Worm (Caenorhabditis elegans) whole organism, late embryonic: Measurements from ENCODE around the gene tbb-6.

Experiments
- C08G9.2 ChIP-seq: sonication (generic microtip); optimal IDR thresholded peaks from 2 replicates; lab custom pipeline; 2016; ENCODE audit warnings: mild to moderate bottlenecking, missing genetic modification characterization, moderate library complexity, missing compliant biosample characterization
- F13H6.1 ChIP-seq: sonication (generic microtip); optimal IDR thresholded peaks from 2 replicates; lab custom pipeline; 2016; ENCODE audit warnings: missing genetic modification characterization, missing compliant biosample characterization
- K02D7.2 ChIP-seq: sonication (generic microtip); optimal IDR thresholded peaks from 2 replicates; lab custom pipeline; 2017; ENCODE audit warnings: mild to moderate bottlenecking, missing genetic modification characterization, missing compliant biosample characterization
- ahr-1 ChIP-seq: sonication (generic microtip); optimal IDR thresholded peaks from 2 replicates; lab custom pipeline; 2016; ENCODE audit warnings: missing genetic modification characterization, missing compliant biosample characterization
- ama-1 ChIP-seq: fragments of 150-350 bp; optimal IDR thresholded peaks from 2 replicates; lab custom pipeline; 2014
- ceh-18 ChIP-seq: sonication (generic microtip); optimal IDR thresholded peaks from 2 replicates; lab custom pipeline; 2016; ENCODE audit warnings: missing genetic modification characterization, missing compliant biosample characterization
- ceh-19 ChIP-seq: fragments of 200-800 bp; sonication (Bioruptor generic); optimal IDR thresholded peaks from 2 replicates; lab custom pipeline; 2018; ENCODE audit warnings: mild to moderate bottlenecking, missing genetic modification characterization, missing compliant biosample characterization
- ceh-2 ChIP-seq: sonication (generic microtip); optimal IDR thresholded peaks from 2 replicates; lab custom pipeline; 2016; ENCODE audit warnings: missing genotype, missing genetic modification characterization, missing compliant biosample characterization
- ceh-22 ChIP-seq: sonication (generic microtip); optimal IDR thresholded peaks from 2 replicates; lab custom pipeline; 2017; ENCODE audit warnings: missing biosample characterization, missing genetic modification characterization
- ceh-24 ChIP-seq: sonication (generic microtip); optimal IDR thresholded peaks from 2 replicates; lab custom pipeline; 2016; ENCODE audit warnings: mild to moderate bottlenecking, missing genetic modification characterization, missing compliant biosample characterization
- ceh-30 ChIP-seq: fragments of 150-350 bp; optimal IDR thresholded peaks from 2 replicates; lab custom pipeline; 2014; ENCODE audit warnings: missing biosample characterization, missing genetic modification characterization
- ceh-45 ChIP-seq: fragments of 200-800 bp; sonication (Bioruptor generic); IDR thresholded peaks from 2 replicates; pipeline ENCODE4 v1.3.6; 2022; ENCODE audit warnings: missing genetic modification reagents, missing genetic modification characterization, missing compliant biosample characterization
- ceh-48 ChIP-seq: sonication (generic microtip); optimal IDR thresholded peaks from 2 replicates; lab custom pipeline; 2016; ENCODE audit warnings: missing genetic modification characterization, inconsistent platforms, missing compliant biosample characterization
- ceh-6 ChIP-seq: fragments of 200-800 bp; sonication (Bioruptor generic); optimal IDR thresholded peaks from 2 replicates; lab custom pipeline; 2018; ENCODE audit warnings: mild to moderate bottlenecking, missing genetic modification characterization, missing compliant biosample characterization
- dmd-4 ChIP-seq: sonication (generic microtip); optimal IDR thresholded peaks from 2 replicates; lab custom pipeline; 2016; ENCODE audit warnings: borderline replicate concordance, missing genetic modification characterization, missing compliant biosample characterization
- dve-1 ChIP-seq: sonication (generic microtip); optimal IDR thresholded peaks from 2 replicates; lab custom pipeline; 2017; ENCODE audit warnings: antibody characterized with exemption, mild to moderate bottlenecking, missing genetic modification characterization, missing compliant biosample characterization
- elt-2 ChIP-seq: sonication (generic microtip); optimal IDR thresholded peaks from 2 replicates; lab custom pipeline; 2016; ENCODE audit warnings: missing genetic modification reagents, missing genetic modification characterization, missing compliant biosample characterization
- eyg-1 ChIP-seq: sonication (generic microtip); optimal IDR thresholded peaks from 2 replicates; lab custom pipeline; 2016; ENCODE audit warnings: missing genotype, missing genetic modification characterization, missing compliant biosample characterization
- fax-1 ChIP-seq: sonication (generic microtip); optimal IDR thresholded peaks from 2 replicates; lab custom pipeline; 2016; ENCODE audit warnings: missing genotype, missing genetic modification characterization, missing compliant biosample characterization
- fkh-6 ChIP-seq: sonication (generic microtip); optimal IDR thresholded peaks from 2 replicates; lab custom pipeline; 2016; ENCODE audit warnings: missing genetic modification characterization, missing compliant biosample characterization
- hlh-13 ChIP-seq: fragments of 200-800 bp; sonication (Bioruptor generic); optimal IDR thresholded peaks from 2 replicates; lab custom pipeline; 2018; ENCODE audit warnings: mild to moderate bottlenecking, missing genetic modification characterization, missing compliant biosample characterization
- hlh-15 ChIP-seq: sonication (generic microtip); optimal IDR thresholded peaks from 2 replicates; lab custom pipeline; 2016; ENCODE audit warnings: missing genetic modification characterization, missing compliant biosample characterization
- hlh-30 ChIP-seq: sonication (generic microtip); optimal IDR thresholded peaks from 2 replicates; lab custom pipeline; 2017; ENCODE audit warnings: antibody characterized with exemption, missing genetic modification characterization, missing compliant biosample characterization; ENCODE audit not compliant: insufficient read depth
- hlh-6 ChIP-seq: sonication (generic microtip); optimal IDR thresholded peaks from 2 replicates; lab custom pipeline; 2016; ENCODE audit warnings: missing genotype, missing genetic modification characterization, missing compliant biosample characterization
- hlh-8 ChIP-seq: sonication (generic microtip); optimal IDR thresholded peaks from 2 replicates; lab custom pipeline; 2016; ENCODE audit warnings: missing genotype, missing genetic modification characterization, missing compliant biosample characterization
- madf-2 ChIP-seq: sonication (generic microtip); optimal IDR thresholded peaks from 2 replicates; lab custom pipeline; 2017; ENCODE audit warnings: missing genetic modification characterization, missing compliant biosample characterization
- mec-3 ChIP-seq: sonication (generic microtip); optimal IDR thresholded peaks from 2 replicates; lab custom pipeline; 2016; ENCODE audit warnings: borderline replicate concordance, missing genetic modification characterization, missing compliant biosample characterization
- nfya-1 ChIP-seq: sonication (generic microtip); optimal IDR thresholded peaks from 2 replicates; lab custom pipeline; 2017; ENCODE audit warnings: missing genetic modification characterization, mild to moderate bottlenecking, missing compliant biosample characterization, antibody characterized with exemption, moderate library complexity
- nhr-11 ChIP-seq: fragments of 150-350 bp; optimal IDR thresholded peaks from 2 replicates; lab custom pipeline; 2014; ENCODE audit warnings: missing biosample characterization, missing genetic modification characterization
- nhr-232 ChIP-seq: sonication (generic microtip); optimal IDR thresholded peaks from 2 replicates; lab custom pipeline; 2016; ENCODE audit warnings: missing genetic modification characterization, missing compliant biosample characterization
- pax-1 ChIP-seq: fragments of 150-350 bp; optimal IDR thresholded peaks from 2 replicates; lab custom pipeline; 2014; ENCODE audit warnings: missing biosample characterization, missing genetic modification characterization
- pha-2 ChIP-seq: sonication (generic microtip); optimal IDR thresholded peaks from 2 replicates; lab custom pipeline; 2017; ENCODE audit warnings: mild to moderate bottlenecking, missing genetic modification characterization, missing compliant biosample characterization
- pha-4 ChIP-seq: fragments of 150-350 bp; optimal IDR thresholded peaks from 2 replicates; lab custom pipeline; 2018; ENCODE audit warnings: missing biosample characterization, missing genetic modification reagents, missing genetic modification characterization
- pros-1 ChIP-seq: fragments of 150-350 bp; optimal IDR thresholded peaks from 2 replicates; lab custom pipeline; 2014; ENCODE audit warnings: missing biosample characterization, missing genetic modification reagents, missing genetic modification characterization
- rnt-1 ChIP-seq: sonication (generic microtip); optimal IDR thresholded peaks from 2 replicates; lab custom pipeline; 2016; ENCODE audit warnings: missing genetic modification characterization, missing compliant biosample characterization
- sox-2 ChIP-seq: fragments of 200-800 bp; sonication (Bioruptor generic); IDR thresholded peaks from 2 replicates; pipeline ENCODE4 v1.3.6; 2022; ENCODE audit warnings: missing genetic modification reagents, missing genetic modification characterization, missing compliant biosample characterization
- syd-9 ChIP-seq: sonication (generic microtip); optimal IDR thresholded peaks from 2 replicates; lab custom pipeline; 2016; ENCODE audit warnings: mild to moderate bottlenecking, missing genetic modification characterization, moderate library complexity, missing compliant biosample characterization
- unc-3 ChIP-seq, 2 experiments: fragments of 200-800 bp in 1 of 2; sonication (Bioruptor generic) in 1 of 2; sonication (generic microtip) in 1 of 2; conservative IDR thresholded peaks in 1 of 2; optimal IDR thresholded peaks in 1 of 2; 2 replicates each; pipeline versions ENCODE4 v1.3.6 to Lab custom; 2016 to 2022; ENCODE audit warnings: missing compliant biosample characterization in 2 of 2, missing genetic modification characterization in 2 of 2, missing genetic modification reagents in 1 of 2
- unc-55 ChIP-seq: sonication (generic microtip); optimal IDR thresholded peaks from 2 replicates; lab custom pipeline; 2017; ENCODE audit warnings: missing biosample characterization, missing genetic modification reagents, missing genetic modification characterization
- zip-5 ChIP-seq: sonication (generic microtip); optimal IDR thresholded peaks from 2 replicates; lab custom pipeline; 2016; ENCODE audit warnings: missing genetic modification characterization, missing compliant biosample characterization
- ztf-16 ChIP-seq: sonication (generic microtip); optimal IDR thresholded peaks from 2 replicates; lab custom pipeline; 2017; ENCODE audit warnings: missing genetic modification characterization, missing compliant biosample characterization

tbb-6 gene

DNA sequence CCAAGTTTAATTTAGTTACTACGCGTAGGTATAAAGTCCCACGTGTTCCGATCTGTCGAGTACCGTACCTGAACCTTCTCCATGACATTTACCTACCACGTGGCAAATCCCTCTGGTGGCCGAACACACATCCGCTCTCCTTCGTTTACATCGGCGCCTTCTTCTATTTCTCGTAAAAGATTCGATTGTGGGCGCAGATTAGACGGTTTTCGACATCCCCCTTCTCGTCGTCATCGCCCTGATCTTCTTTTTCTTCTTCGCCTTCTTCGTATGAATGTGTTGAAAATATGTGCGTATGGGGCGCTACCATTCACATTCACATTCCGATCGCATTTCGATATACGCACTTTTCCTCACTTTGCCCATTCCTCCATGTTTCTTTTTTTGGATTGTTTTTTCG is 35.5 kb downstream of the tbb-6 start:
- TF ChIP-seq rnt-1 (tag; lab: Kevin White, UChicago) = peak; percentile 14
- TF ChIP-seq ama-1 (lab: Kevin White, UChicago) = no peak

DNA sequence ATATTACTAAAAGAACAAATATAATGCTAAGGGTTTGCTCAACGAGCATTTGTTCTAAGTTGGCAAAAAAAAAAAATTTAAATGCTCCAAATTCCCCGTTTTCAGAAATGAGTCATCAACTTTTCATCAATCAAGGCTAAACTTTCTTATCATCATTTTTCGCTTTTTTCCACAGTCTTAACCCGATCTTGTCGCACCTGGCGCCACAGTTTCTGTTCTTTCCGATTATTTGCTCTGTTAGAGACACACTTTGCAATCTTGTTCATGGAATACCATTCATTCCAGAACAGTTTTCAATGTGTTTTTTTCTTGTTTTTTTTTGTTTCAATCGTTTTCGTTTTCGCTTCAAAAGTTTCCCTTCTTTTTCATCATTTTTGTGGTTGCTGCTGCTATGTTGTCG is 36.9 kb downstream of the tbb-6 start:
- TF ChIP-seq ceh-6 (GFP tag; lab: Kevin White, UChicago) (no peak), zip-5 (tag; lab: Kevin White, UChicago) (no peak), hlh-15 (tag; lab: Kevin White, UChicago) (no peak), eyg-1 (tag; lab: Kevin White, UChicago) (no peak), dve-1 (no peak), hlh-13 (GFP tag; lab: Kevin White, UChicago) (no peak), unc-55 (GFP tag; lab: Kevin White, UChicago) (no peak), pros-1 (tag; lab: Kevin White, UChicago) (no peak), ceh-45 (GFP tag; lab: Robert Waterston, UW) (no peak), nhr-11 (tag; lab: Kevin White, UChicago) (no peak), hlh-6 (tag; lab: Kevin White, UChicago) (no peak), syd-9 (tag; lab: Kevin White, UChicago) (no peak), ceh-22 (tag; lab: Kevin White, UChicago) (no peak), madf-2 (no peak), K02D7.2 (no peak)

DNA sequence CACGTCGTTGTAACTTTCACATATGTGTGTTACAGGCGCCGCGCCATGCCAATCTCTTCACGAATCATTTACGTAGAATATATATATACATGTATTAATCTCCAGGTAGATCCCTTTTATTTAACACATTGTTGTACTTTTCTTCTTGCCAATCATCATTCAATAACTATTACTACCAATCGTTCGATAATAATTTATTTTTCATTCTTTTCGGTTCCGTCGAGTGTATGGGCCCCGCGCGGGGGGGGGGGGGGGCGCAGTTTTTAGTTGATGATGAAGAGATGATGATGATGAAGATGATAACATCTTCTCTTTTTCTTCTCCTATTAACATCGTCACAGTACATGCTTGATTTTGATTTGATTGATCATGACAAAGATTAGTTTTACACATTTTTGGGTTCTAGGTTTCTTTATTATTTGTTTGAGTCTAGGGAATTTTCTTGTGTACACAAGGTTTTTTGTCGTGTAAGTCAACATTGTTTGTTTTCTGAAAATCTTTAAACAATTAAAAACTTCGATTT is 38.0 kb downstream of the tbb-6 start:
- TF ChIP-seq pha-2 (tag; lab: Kevin White, UChicago) (no peak), pax-1 (tag; lab: Kevin White, UChicago) (no peak), ceh-19 (GFP tag; lab: Kevin White, UChicago) (no peak), ama-1 (lab: Kevin White, UChicago) (no peak), ztf-16 (tag; lab: Kevin White, UChicago) (no peak), ceh-18 (no peak), hlh-30 (tag; lab: Kevin White, UChicago) (no peak), fax-1 (tag; lab: Kevin White, UChicago) (no peak), pha-4 (tag; lab: Kevin White, UChicago) (no peak), fkh-6 (tag; lab: Kevin White, UChicago) (no peak), ceh-30 (no peak), unc-3 (GFP tag; conservative IDR thresholded peaks at IDR 0.05; lab: Robert Waterston, UW) (no peak), unc-3 (tag; optimal IDR thresholded peaks at IDR 0.05; lab: Kevin White, UChicago) (no peak), ceh-48 (tag; lab: Kevin White, UChicago) (no peak), ceh-2 (no peak), eyg-1 (tag; lab: Kevin White, UChicago) (no peak), hlh-8 (tag; lab: Kevin White, UChicago) (no peak), ahr-1 (no peak), ceh-24 (tag; lab: Kevin White, UChicago) (no peak)

ce11 chrV:12300166-12300565 is 38.8 kb downstream of the tbb-6 start:
- TF ChIP-seq madf-2 (no peak), hlh-30 (tag; lab: Kevin White, UChicago) (peak; percentile 68), nhr-232 (tag; lab: Kevin White, UChicago) (no peak), dmd-4 (tag; lab: Kevin White, UChicago) (no peak), sox-2 (no peak), zip-5 (tag; lab: Kevin White, UChicago) (no peak), hlh-13 (GFP tag; lab: Kevin White, UChicago) (no peak), elt-2 (tag; lab: Kevin White, UChicago) (peak; percentile 23), ceh-30 (peak; percentile 19), nfya-1 (tag; lab: Kevin White, UChicago) (peak; percentile 55), ceh-2 (no peak), ceh-24 (tag; lab: Kevin White, UChicago) (no peak), mec-3 (tag; lab: Kevin White, UChicago) (no peak), F13H6.1 (no peak), C08G9.2 (tag; lab: Kevin White, UChicago) (no peak)
